Fruit fly (Drosophila melanogaster) S2 (cell line): Measurements from ENCODE around the gene CG14642.

Experiments
- CG8478 ChIP-seq: fragments of >200 bp; optimal IDR thresholded peaks from 2 replicates; lab custom pipeline; 2018
- CTCF ChIP-seq, 2 experiments: fragments of >200 bp; optimal IDR thresholded peaks; 2 replicates each; lab custom pipeline; 2018

DNA sequence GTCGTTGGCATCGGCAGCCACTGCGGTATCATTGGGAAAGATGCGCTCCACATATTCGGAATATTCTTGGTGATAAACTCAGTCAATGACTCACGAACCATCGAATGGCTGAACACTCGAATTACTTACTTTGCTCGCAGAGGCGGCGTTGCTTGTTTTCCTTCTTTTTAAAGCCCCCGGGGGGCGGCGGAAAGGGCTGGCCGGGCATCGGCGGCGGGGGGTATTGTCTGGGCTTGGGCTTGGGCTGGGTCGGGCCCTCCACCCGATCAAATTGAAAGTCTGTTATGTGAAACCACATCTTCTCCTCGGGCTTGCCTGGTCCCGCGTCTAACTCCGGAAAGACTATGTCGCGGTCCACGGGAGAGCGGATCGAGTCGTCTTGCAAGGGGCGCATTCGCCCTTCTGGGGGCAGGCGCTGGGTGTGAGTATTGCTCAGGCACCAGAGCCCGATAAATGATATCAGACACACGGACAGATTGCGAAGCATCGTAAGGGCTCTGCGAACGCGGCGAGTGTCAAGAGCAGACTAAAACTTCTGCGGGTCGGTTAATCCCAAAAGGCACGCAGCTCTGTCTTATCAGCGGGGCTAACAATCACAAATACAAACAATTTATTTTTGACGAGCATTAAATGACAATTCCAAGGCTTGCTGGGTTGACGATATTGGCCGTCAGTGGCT is at the start of gene CG14642:
- no peak for TF ChIP-seq CG8478 (lab: Kevin White, UChicago)
- TF ChIP-seq CTCF (optimal IDR thresholded peaks at IDR 0.05; lab: Kevin White, UChicago): no peak
